Fruit fly (Drosophila melanogaster) whole organism, embryonic: Measurements from ENCODE around the gene CG32195.
A peak's percentile ranks its signal among the peaks of the same experiment; 100 is the strongest.

Source experiments
- CG1024 ChIP-seq: fragments of 200-800 bp; sonication (Bioruptor generic); IDR thresholded peaks from 2 replicates; pipeline ENCODE4 v1.3.6; 2022; ENCODE audit warnings: missing biosample characterization, missing genetic modification characterization
- CG10321 ChIP-seq: fragments of 200-800 bp; sonication (Bioruptor generic); IDR thresholded peaks from 2 replicates; pipeline ENCODE4 v1.3.6; 2022; ENCODE audit warnings: missing biosample characterization, missing genetic modification characterization
- CG10654 ChIP-seq: fragments of 200-800 bp; sonication (Bioruptor generic); optimal IDR thresholded peaks from 2 replicates; lab custom pipeline; 2016; ENCODE audit warnings: missing biosample characterization, missing genetic modification characterization
- CG12769 ChIP-seq: fragments of 200-800 bp; sonication (Bioruptor generic); optimal IDR thresholded peaks from 2 replicates; lab custom pipeline; 2019; ENCODE audit warnings: missing biosample characterization, mild to moderate bottlenecking, missing genetic modification characterization, moderate library complexity
- CG14710 ChIP-seq: fragments of 200-800 bp; sonication (Bioruptor generic); optimal IDR thresholded peaks from 3 replicates; lab custom pipeline; 2019; ENCODE audit warnings: missing biosample characterization, mild to moderate bottlenecking, missing genetic modification characterization, moderate library complexity
- CG17568 ChIP-seq: fragments of 200-800 bp; sonication (Bioruptor generic); optimal IDR thresholded peaks from 2 replicates; lab custom pipeline; 2018; ENCODE audit warnings: missing biosample characterization, mild to moderate bottlenecking, missing genetic modification characterization, moderate library complexity
- CG17802 ChIP-seq: fragments of 200-800 bp; sonication (Bioruptor generic); optimal IDR thresholded peaks from 2 replicates; lab custom pipeline; 2018; ENCODE audit warnings: missing biosample characterization, mild to moderate bottlenecking, missing genetic modification characterization, moderate library complexity
- CG30431 ChIP-seq: fragments of 200-800 bp; sonication (Bioruptor generic); optimal IDR thresholded peaks from 2 replicates; lab custom pipeline; 2017; ENCODE audit warnings: missing biosample characterization, missing genetic modification characterization
- CG3065 ChIP-seq: fragments of 200-800 bp; sonication (Bioruptor generic); optimal IDR thresholded peaks from 2 replicates; lab custom pipeline; 2016; ENCODE audit warnings: missing biosample characterization, missing genetic modification characterization
- CG32772 ChIP-seq: fragments of 200-800 bp; sonication (Bioruptor generic); IDR thresholded peaks from 2 replicates; pipeline ENCODE4 v1.3.6; 2022; ENCODE audit warnings: missing biosample characterization, missing genetic modification characterization
- CG4854 ChIP-seq: fragments of 200-800 bp; sonication (Bioruptor generic); optimal IDR thresholded peaks from 2 replicates; lab custom pipeline; 2016; ENCODE audit warnings: missing biosample characterization, missing genetic modification characterization, inconsistent platforms
- CG6254 ChIP-seq: fragments of 200-800 bp; sonication (Bioruptor generic); optimal IDR thresholded peaks from 3 replicates; lab custom pipeline; 2017; ENCODE audit warnings: mild to moderate bottlenecking, missing biosample characterization, missing genetic modification reagents, missing genetic modification characterization
- CG7839 ChIP-seq: fragments of 200-800 bp; sonication (Bioruptor generic); optimal IDR thresholded peaks from 3 replicates; lab custom pipeline; 2018; ENCODE audit warnings: missing biosample characterization, mild to moderate bottlenecking, missing genetic modification characterization, moderate library complexity
- CG7963 ChIP-seq: fragments of 200-800 bp; sonication (Bioruptor generic); IDR thresholded peaks from 3 replicates; pipeline ENCODE4 v1.3.6; 2022; ENCODE audit warnings: missing biosample characterization, missing genetic modification characterization; ENCODE audit not compliant: partially characterized antibody
- CG8388 ChIP-seq: fragments of 200-800 bp; sonication (Bioruptor generic); optimal IDR thresholded peaks from 2 replicates; lab custom pipeline; 2019; ENCODE audit warnings: missing biosample characterization, mild to moderate bottlenecking, missing genetic modification characterization, moderate library complexity
- CG9876 ChIP-seq: fragments of 200-800 bp; sonication (Bioruptor generic); optimal IDR thresholded peaks from 2 replicates; lab custom pipeline; 2016; ENCODE audit warnings: missing biosample characterization, missing genetic modification characterization
- CG9932 ChIP-seq: fragments of 200-800 bp; sonication (Bioruptor generic); IDR thresholded peaks from 2 replicates; pipeline ENCODE4 v1.3.6; 2022; ENCODE audit warnings: missing biosample characterization, missing genetic modification characterization
- CkIIα-i1 ChIP-seq: fragments of 200-800 bp; sonication (Bioruptor generic); IDR thresholded peaks from 2 replicates; pipeline ENCODE4 v1.3.6; 2022; ENCODE audit warnings: missing biosample characterization, missing genetic modification characterization
- Drgx ChIP-seq: fragments of 200-800 bp; sonication (Bioruptor generic); IDR thresholded peaks from 2 replicates; pipeline ENCODE4 v1.3.6; 2022; ENCODE audit warnings: missing biosample characterization, missing genetic modification characterization
- Ets65A ChIP-seq: fragments of 200-800 bp; sonication (Bioruptor generic); peaks from one replicate; lab custom pipeline; 2016; ENCODE audit warnings: missing biosample characterization, missing genetic modification characterization
- Hmr ChIP-seq: fragments of 200-800 bp; sonication (Bioruptor generic); optimal IDR thresholded peaks from 3 replicates; lab custom pipeline; 2017; ENCODE audit warnings: mild to moderate bottlenecking, missing biosample characterization, missing genetic modification reagents, missing genetic modification characterization
- Hsf ChIP-seq: fragments of 200-800 bp; sonication (Bioruptor generic); optimal IDR thresholded peaks from 3 replicates; lab custom pipeline; 2016; ENCODE audit warnings: missing biosample characterization, missing genetic modification characterization
- MBD-R2 ChIP-seq: fragments of 200-800 bp; sonication (Bioruptor generic); IDR thresholded peaks from 2 replicates; pipeline ENCODE4 v1.3.6; 2022; ENCODE audit warnings: missing biosample characterization, missing genetic modification characterization
- Neu2 ChIP-seq: fragments of 200-800 bp; sonication (Bioruptor generic); optimal IDR thresholded peaks from 3 replicates; lab custom pipeline; 2016; ENCODE audit warnings: missing biosample characterization, missing genetic modification characterization, borderline replicate concordance
- Nf-YA ChIP-seq: fragments of 200-800 bp; sonication (Bioruptor generic); IDR thresholded peaks from 2 replicates; pipeline ENCODE4 v1.3.6; 2022; ENCODE audit warnings: missing biosample characterization, missing genetic modification characterization
- Usf ChIP-seq: fragments of 200-800 bp; sonication (Bioruptor generic); optimal IDR thresholded peaks from 2 replicates; lab custom pipeline; 2017; ENCODE audit warnings: missing genotype, missing biosample characterization, missing genetic modification characterization
- bsh ChIP-seq, 2 experiments: fragments of 200-800 bp; sonication (Bioruptor generic); optimal IDR thresholded peaks; 2 replicates each; lab custom pipeline; 2017 to 2018; ENCODE audit warnings: mild to moderate bottlenecking in 2 of 2, missing biosample characterization in 2 of 2, missing genetic modification characterization in 2 of 2, moderate library complexity in 1 of 2
- crol ChIP-seq: fragments of 200-800 bp; sonication (Bioruptor generic); IDR thresholded peaks from 2 replicates; pipeline ENCODE4 v1.3.6; 2022; ENCODE audit warnings: missing biosample characterization, missing genetic modification characterization
- danr ChIP-seq: fragments of 200-800 bp; sonication (Bioruptor generic); IDR thresholded peaks from 2 replicates; pipeline ENCODE4 v1.3.6; 2022; ENCODE audit warnings: missing biosample characterization, missing genetic modification characterization
- grau ChIP-seq: fragments of 200-800 bp; optimal IDR thresholded peaks from 3 replicates; lab custom pipeline; 2019; ENCODE audit warnings: missing biosample characterization, mild to moderate bottlenecking, missing genetic modification characterization, moderate library complexity
- kay ChIP-seq: fragments of 200-800 bp; sonication (Bioruptor generic); optimal IDR thresholded peaks from 2 replicates; lab custom pipeline; 2016; ENCODE audit warnings: missing biosample characterization, missing genetic modification characterization
- klu ChIP-seq: fragments of 200-800 bp; sonication (Bioruptor generic); IDR thresholded peaks from 2 replicates; pipeline ENCODE4 v1.3.6; 2022; ENCODE audit warnings: missing biosample characterization, missing genetic modification characterization
- nerfin-1 ChIP-seq: fragments of 200-800 bp; sonication (Bioruptor generic); optimal IDR thresholded peaks from 3 replicates; lab custom pipeline; 2019; ENCODE audit warnings: missing biosample characterization, mild to moderate bottlenecking, missing genetic modification characterization, moderate library complexity
- nom ChIP-seq: fragments of 200-800 bp; sonication (Bioruptor generic); optimal IDR thresholded peaks from 2 replicates; lab custom pipeline; 2017; ENCODE audit warnings: missing biosample characterization, missing genetic modification characterization, mild to moderate bottlenecking, moderate library complexity, missing genetic modification reagents
- otp ChIP-seq: fragments of 200-800 bp; sonication (Bioruptor generic); IDR thresholded peaks from 3 replicates; pipeline ENCODE4, ENCODE4 v1.3.6; 2022; ENCODE audit warnings: missing biosample characterization, missing genetic modification characterization
- pum ChIP-seq: fragments of 200-800 bp; sonication (Bioruptor generic); optimal IDR thresholded peaks from 2 replicates; lab custom pipeline; 2016; ENCODE audit warnings: missing biosample characterization, missing genetic modification characterization
- sens ChIP-seq: fragments of 200-800 bp; sonication (Bioruptor generic); peaks from one replicate; lab custom pipeline; 2016; ENCODE audit warnings: missing biosample characterization, missing genetic modification characterization
- sim ChIP-seq: fragments of 200-800 bp; sonication (Bioruptor generic); IDR thresholded peaks from 2 replicates; pipeline ENCODE4 v1.3.6; 2022; ENCODE audit warnings: missing biosample characterization, missing genetic modification characterization
- sima ChIP-seq: fragments of 200-800 bp; sonication (Bioruptor generic); optimal IDR thresholded peaks from 2 replicates; lab custom pipeline; 2016; ENCODE audit warnings: missing biosample characterization, missing genetic modification characterization
- stc ChIP-seq: fragments of 200-800 bp; sonication (Bioruptor generic); IDR thresholded peaks from 2 replicates; pipeline ENCODE4 v1.3.6; 2022; ENCODE audit warnings: missing biosample characterization, missing genetic modification characterization
- stwl ChIP-seq: fragments of 200-800 bp; sonication (Bioruptor generic); optimal IDR thresholded peaks from 3 replicates; lab custom pipeline; 2018; ENCODE audit warnings: missing biosample characterization, mild to moderate bottlenecking, missing genetic modification characterization, moderate library complexity
- ttk ChIP-seq: fragments of 200-800 bp; sonication (Bioruptor generic); IDR thresholded peaks from 2 replicates; pipeline ENCODE4 v2.1.2; 2022; ENCODE audit warnings: missing biosample characterization, missing genetic modification characterization

CG32195 gene

DNA sequence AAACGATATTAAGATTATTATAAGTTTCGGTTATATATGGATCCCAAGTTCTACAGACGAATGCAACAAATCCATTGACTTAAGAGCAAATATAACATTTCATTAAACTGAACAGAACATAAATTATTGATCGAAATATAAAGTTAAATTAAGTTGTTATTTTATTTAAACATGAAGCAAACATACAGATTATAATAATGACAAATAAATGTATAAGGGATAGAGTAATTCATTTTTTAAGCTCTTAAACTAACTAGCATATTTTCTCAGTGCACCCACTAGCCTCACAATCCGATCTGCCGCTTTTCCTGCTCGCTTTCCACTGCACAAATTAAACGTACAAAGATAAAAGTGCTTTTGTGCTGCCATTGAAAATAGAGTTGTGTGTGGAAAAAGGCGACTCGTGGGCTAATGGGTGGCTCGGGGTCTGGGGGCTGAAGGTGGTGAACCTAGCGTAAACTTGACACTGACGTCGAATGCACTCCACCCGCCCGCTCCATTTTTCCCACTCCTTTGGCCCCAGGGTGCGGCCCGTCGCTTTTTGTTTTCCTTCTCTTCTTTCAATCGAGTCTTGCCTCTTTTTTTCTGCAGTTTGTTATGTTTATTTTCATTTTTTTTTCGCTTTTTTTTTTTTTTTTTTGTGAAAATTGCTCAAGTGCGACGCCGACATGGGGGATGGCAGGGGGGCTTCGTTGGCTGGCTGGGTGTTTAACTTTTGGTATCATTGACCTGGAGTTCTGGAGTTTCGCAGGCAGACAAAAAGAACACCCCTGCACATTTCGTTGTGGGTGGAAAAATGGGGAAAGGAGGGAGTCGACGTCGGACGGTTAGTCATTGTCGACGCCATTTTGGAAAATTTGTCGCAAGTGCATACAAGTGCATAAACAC, 32.9 kb upstream of the CG32195 start:
- TF ChIP-seq Drgx (GFP tag; lab: Robert Waterston, UW) = peak; percentile 60
- TF ChIP-seq Ets65A = peak; percentile 67
- no peak for TF ChIP-seq CG6254 (GFP tag; lab: Kevin White, UChicago)
- TF ChIP-seq CG4854 (GFP tag; lab: Kevin White, UChicago) = no peak
- no peak for TF ChIP-seq CG10321 (GFP tag; lab: Robert Waterston, UW)
- TF ChIP-seq CG17802 (tag; lab: Kevin White, UChicago) = no peak
- TF ChIP-seq nerfin-1 (tag; lab: Kevin White, UChicago) = no peak
- peak; percentile 26 for TF ChIP-seq sens (GFP tag; lab: Kevin White, UChicago)
- TF ChIP-seq bsh (GFP tag; optimal IDR thresholded peaks at IDR 0.05; lab: Kevin White, UChicago) = peak in 1 of 2 experiments; percentile 98
- no peak for TF ChIP-seq CkIIα-i1 (GFP tag; lab: Robert Waterston, UW)
- TF ChIP-seq CG12769 (tag; lab: Kevin White, UChicago) = no peak
- TF ChIP-seq nom (GFP tag; lab: Kevin White, UChicago) = peak; percentile 96
- TF ChIP-seq CG10654 (GFP tag; lab: Kevin White, UChicago) = no peak
- no peak for TF ChIP-seq kay (GFP tag; lab: Kevin White, UChicago)
- TF ChIP-seq pum (GFP tag; lab: Kevin White, UChicago) = no peak
- no peak for TF ChIP-seq Nf-YA (GFP tag; lab: Robert Waterston, UW)
- TF ChIP-seq MBD-R2 = no peak
- TF ChIP-seq sim (GFP tag; lab: Robert Waterston, UW) = no peak
- TF ChIP-seq stwl (tag; lab: Kevin White, UChicago) = no peak
- no peak for TF ChIP-seq CG30431 (GFP tag; lab: Kevin White, UChicago)
- no peak for TF ChIP-seq CG1024 (GFP tag; lab: Robert Waterston, UW)
- no peak for TF ChIP-seq danr (GFP tag; lab: Robert Waterston, UW)
- no peak for TF ChIP-seq CG7839 (tag; lab: Kevin White, UChicago)
- TF ChIP-seq grau (tag; lab: Kevin White, UChicago) = no peak
- no peak for TF ChIP-seq Hsf (GFP tag; lab: Kevin White, UChicago)
- no peak for TF ChIP-seq crol
- TF ChIP-seq CG7963 (GFP tag; lab: Robert Waterston, UW) = no peak

dm6 chr3L:18081494-18081893, 31.3 kb upstream of the CG32195 start:
- no peak for TF ChIP-seq ttk
- TF ChIP-seq stc = no peak
- TF ChIP-seq sima (GFP tag; lab: Kevin White, UChicago) = no peak
- no peak for TF ChIP-seq CG9932 (GFP tag; lab: Robert Waterston, UW)
- no peak for TF ChIP-seq otp (GFP tag; lab: Robert Waterston, UW)
- no peak for TF ChIP-seq CG17568
- no peak for TF ChIP-seq Neu2 (GFP tag; lab: Kevin White, UChicago)
- no peak for TF ChIP-seq CG14710 (tag; lab: Kevin White, UChicago)
- TF ChIP-seq CG3065 = no peak
- TF ChIP-seq Hmr (GFP tag; lab: Kevin White, UChicago) = no peak
- TF ChIP-seq Usf = no peak
- no peak for TF ChIP-seq klu (GFP tag; lab: Robert Waterston, UW)
- TF ChIP-seq CG8388 (GFP tag; lab: Kevin White, UChicago) = no peak
- no peak for TF ChIP-seq CG32772 (GFP tag; lab: Robert Waterston, UW)
- TF ChIP-seq CG9876 (GFP tag; lab: Kevin White, UChicago) = no peak
- no peak for TF ChIP-seq CG1024 (GFP tag; lab: Robert Waterston, UW)
